Worm (Caenorhabditis elegans) whole organism, late embryonic: ENCODE data around the gene sdc-3.

Source experiments
- C38D4.7 ChIP-seq: fragments of 200-800 bp; sonication (Bioruptor generic); optimal IDR thresholded peaks from 2 replicates; lab custom pipeline; 2018; ENCODE audit warnings: mild to moderate bottlenecking, missing genetic modification characterization, moderate library complexity, missing compliant biosample characterization
- F13H6.1 ChIP-seq: sonication (generic microtip); optimal IDR thresholded peaks from 2 replicates; lab custom pipeline; 2016; ENCODE audit warnings: missing genetic modification characterization, missing compliant biosample characterization
- K09A11.1 ChIP-seq: sonication (generic microtip); optimal IDR thresholded peaks from 2 replicates; lab custom pipeline; 2017; ENCODE audit warnings: antibody characterized with exemption, mild to moderate bottlenecking, missing genetic modification characterization, missing compliant biosample characterization; ENCODE audit not compliant: insufficient read depth
- ahr-1 ChIP-seq: sonication (generic microtip); optimal IDR thresholded peaks from 2 replicates; lab custom pipeline; 2016; ENCODE audit warnings: missing genetic modification characterization, missing compliant biosample characterization
- ama-1 ChIP-seq: fragments of 150-350 bp; optimal IDR thresholded peaks from 2 replicates; lab custom pipeline; 2014
- ceh-14 ChIP-seq: sonication (generic microtip); optimal IDR thresholded peaks from 2 replicates; lab custom pipeline; 2016; ENCODE audit warnings: missing genotype, missing genetic modification characterization, missing compliant biosample characterization
- ceh-2 ChIP-seq: sonication (generic microtip); optimal IDR thresholded peaks from 2 replicates; lab custom pipeline; 2016; ENCODE audit warnings: missing genotype, missing genetic modification characterization, missing compliant biosample characterization
- ceh-22 ChIP-seq: sonication (generic microtip); optimal IDR thresholded peaks from 2 replicates; lab custom pipeline; 2017; ENCODE audit warnings: missing biosample characterization, missing genetic modification characterization
- ceh-24 ChIP-seq: sonication (generic microtip); optimal IDR thresholded peaks from 2 replicates; lab custom pipeline; 2016; ENCODE audit warnings: mild to moderate bottlenecking, missing genetic modification characterization, missing compliant biosample characterization
- ceh-30 ChIP-seq: fragments of 150-350 bp; optimal IDR thresholded peaks from 2 replicates; lab custom pipeline; 2014; ENCODE audit warnings: missing biosample characterization, missing genetic modification characterization
- ceh-31 ChIP-seq: sonication (generic microtip); optimal IDR thresholded peaks from 2 replicates; lab custom pipeline; 2016; ENCODE audit warnings: missing genetic modification characterization, missing compliant biosample characterization
- ceh-34 ChIP-seq: sonication (generic microtip); optimal IDR thresholded peaks from 2 replicates; lab custom pipeline; 2016; ENCODE audit warnings: mild to moderate bottlenecking, missing genetic modification characterization, missing compliant biosample characterization
- ceh-45 ChIP-seq: fragments of 200-800 bp; sonication (Bioruptor generic); IDR thresholded peaks from 2 replicates; pipeline ENCODE4 v1.3.6; 2022; ENCODE audit warnings: missing genetic modification reagents, missing genetic modification characterization, missing compliant biosample characterization
- ceh-48 ChIP-seq: sonication (generic microtip); optimal IDR thresholded peaks from 2 replicates; lab custom pipeline; 2016; ENCODE audit warnings: missing genetic modification characterization, inconsistent platforms, missing compliant biosample characterization
- ceh-9 ChIP-seq: sonication (generic microtip); optimal IDR thresholded peaks from 2 replicates; lab custom pipeline; 2016; ENCODE audit warnings: mild to moderate bottlenecking, missing genetic modification characterization, inconsistent platforms, missing compliant biosample characterization
- dmd-4 ChIP-seq: sonication (generic microtip); optimal IDR thresholded peaks from 2 replicates; lab custom pipeline; 2016; ENCODE audit warnings: borderline replicate concordance, missing genetic modification characterization, missing compliant biosample characterization
- dve-1 ChIP-seq: sonication (generic microtip); optimal IDR thresholded peaks from 2 replicates; lab custom pipeline; 2017; ENCODE audit warnings: antibody characterized with exemption, mild to moderate bottlenecking, missing genetic modification characterization, missing compliant biosample characterization
- elt-2 ChIP-seq: sonication (generic microtip); optimal IDR thresholded peaks from 2 replicates; lab custom pipeline; 2016; ENCODE audit warnings: missing genetic modification reagents, missing genetic modification characterization, missing compliant biosample characterization
- elt-4 ChIP-seq: sonication (generic microtip); optimal IDR thresholded peaks from 2 replicates; lab custom pipeline; 2016; ENCODE audit warnings: missing genetic modification characterization, missing compliant biosample characterization
- ets-4 ChIP-seq: sonication (generic microtip); optimal IDR thresholded peaks from 2 replicates; lab custom pipeline; 2016; ENCODE audit warnings: missing genetic modification characterization, missing compliant biosample characterization
- eyg-1 ChIP-seq: sonication (generic microtip); optimal IDR thresholded peaks from 2 replicates; lab custom pipeline; 2016; ENCODE audit warnings: missing genotype, missing genetic modification characterization, missing compliant biosample characterization
- fax-1 ChIP-seq: sonication (generic microtip); optimal IDR thresholded peaks from 2 replicates; lab custom pipeline; 2016; ENCODE audit warnings: missing genotype, missing genetic modification characterization, missing compliant biosample characterization
- fkh-10 ChIP-seq: fragments of 150-350 bp; optimal IDR thresholded peaks from 2 replicates; lab custom pipeline; 2014; ENCODE audit warnings: missing biosample characterization, missing genetic modification reagents, missing genetic modification characterization
- fkh-6 ChIP-seq: sonication (generic microtip); optimal IDR thresholded peaks from 2 replicates; lab custom pipeline; 2016; ENCODE audit warnings: missing genetic modification characterization, missing compliant biosample characterization
- hlh-13 ChIP-seq: fragments of 200-800 bp; sonication (Bioruptor generic); optimal IDR thresholded peaks from 2 replicates; lab custom pipeline; 2018; ENCODE audit warnings: mild to moderate bottlenecking, missing genetic modification characterization, missing compliant biosample characterization
- hlh-30 ChIP-seq: sonication (generic microtip); optimal IDR thresholded peaks from 2 replicates; lab custom pipeline; 2017; ENCODE audit warnings: antibody characterized with exemption, missing genetic modification characterization, missing compliant biosample characterization; ENCODE audit not compliant: insufficient read depth
- hlh-8 ChIP-seq: sonication (generic microtip); optimal IDR thresholded peaks from 2 replicates; lab custom pipeline; 2016; ENCODE audit warnings: missing genotype, missing genetic modification characterization, missing compliant biosample characterization
- madf-2 ChIP-seq: sonication (generic microtip); optimal IDR thresholded peaks from 2 replicates; lab custom pipeline; 2017; ENCODE audit warnings: missing genetic modification characterization, missing compliant biosample characterization
- mec-3 ChIP-seq: sonication (generic microtip); optimal IDR thresholded peaks from 2 replicates; lab custom pipeline; 2016; ENCODE audit warnings: borderline replicate concordance, missing genetic modification characterization, missing compliant biosample characterization
- nfya-1 ChIP-seq: sonication (generic microtip); optimal IDR thresholded peaks from 2 replicates; lab custom pipeline; 2017; ENCODE audit warnings: missing genetic modification characterization, mild to moderate bottlenecking, missing compliant biosample characterization, antibody characterized with exemption, moderate library complexity
- nhr-11 ChIP-seq: fragments of 150-350 bp; optimal IDR thresholded peaks from 2 replicates; lab custom pipeline; 2014; ENCODE audit warnings: missing biosample characterization, missing genetic modification characterization
- nhr-232 ChIP-seq: sonication (generic microtip); optimal IDR thresholded peaks from 2 replicates; lab custom pipeline; 2016; ENCODE audit warnings: missing genetic modification characterization, missing compliant biosample characterization
- npax-4 ChIP-seq: sonication (generic microtip); optimal IDR thresholded peaks from 2 replicates; lab custom pipeline; 2016; ENCODE audit warnings: missing genetic modification characterization, missing compliant biosample characterization
- odd-2 ChIP-seq: sonication (generic microtip); optimal IDR thresholded peaks from 2 replicates; lab custom pipeline; 2017; ENCODE audit warnings: antibody characterized with exemption, mild to moderate bottlenecking, missing genetic modification characterization, missing compliant biosample characterization
- pat-9 ChIP-seq: fragments of 200-800 bp; sonication (Bioruptor generic); optimal IDR thresholded peaks from 2 replicates; lab custom pipeline; 2018; ENCODE audit warnings: mild to moderate bottlenecking, missing genetic modification characterization, moderate library complexity, missing compliant biosample characterization
- pax-1 ChIP-seq: fragments of 150-350 bp; optimal IDR thresholded peaks from 2 replicates; lab custom pipeline; 2014; ENCODE audit warnings: missing biosample characterization, missing genetic modification characterization
- pha-4 ChIP-seq: fragments of 150-350 bp; optimal IDR thresholded peaks from 2 replicates; lab custom pipeline; 2018; ENCODE audit warnings: missing biosample characterization, missing genetic modification reagents, missing genetic modification characterization
- pros-1 ChIP-seq: fragments of 150-350 bp; optimal IDR thresholded peaks from 2 replicates; lab custom pipeline; 2014; ENCODE audit warnings: missing biosample characterization, missing genetic modification reagents, missing genetic modification characterization
- ref-2 ChIP-seq: sonication (generic microtip); optimal IDR thresholded peaks from 2 replicates; lab custom pipeline; 2016; ENCODE audit warnings: missing genetic modification characterization, missing compliant biosample characterization
- rnt-1 ChIP-seq: sonication (generic microtip); optimal IDR thresholded peaks from 2 replicates; lab custom pipeline; 2016; ENCODE audit warnings: missing genetic modification characterization, missing compliant biosample characterization
- sdc-2 ChIP-seq: sonication (generic microtip); optimal IDR thresholded peaks from 2 replicates; lab custom pipeline; 2016; ENCODE audit warnings: missing genotype, missing genetic modification characterization, missing compliant biosample characterization
- sox-4 ChIP-seq: sonication (generic microtip); optimal IDR thresholded peaks from 2 replicates; lab custom pipeline; 2017; ENCODE audit warnings: mild to moderate bottlenecking, missing genetic modification characterization, inconsistent platforms, missing compliant biosample characterization
- syd-9 ChIP-seq: sonication (generic microtip); optimal IDR thresholded peaks from 2 replicates; lab custom pipeline; 2016; ENCODE audit warnings: mild to moderate bottlenecking, missing genetic modification characterization, moderate library complexity, missing compliant biosample characterization
- tbx-2 ChIP-seq: sonication (generic microtip); optimal IDR thresholded peaks from 2 replicates; lab custom pipeline; 2016; ENCODE audit warnings: missing genetic modification characterization, missing compliant biosample characterization
- tbx-7 ChIP-seq: sonication (generic microtip); optimal IDR thresholded peaks from 2 replicates; lab custom pipeline; 2016; ENCODE audit warnings: missing genotype, missing genetic modification characterization, missing compliant biosample characterization
- unc-3 ChIP-seq, 2 experiments: fragments of 200-800 bp in 1 of 2; sonication (Bioruptor generic) in 1 of 2; sonication (generic microtip) in 1 of 2; conservative IDR thresholded peaks in 1 of 2; optimal IDR thresholded peaks in 1 of 2; 2 replicates each; pipeline versions ENCODE4 v1.3.6 to Lab custom; 2016 to 2022; ENCODE audit warnings: missing compliant biosample characterization in 2 of 2, missing genetic modification characterization in 2 of 2, missing genetic modification reagents in 1 of 2
- unc-42 ChIP-seq: sonication (generic microtip); optimal IDR thresholded peaks from 2 replicates; lab custom pipeline; 2016; ENCODE audit warnings: missing genotype, missing genetic modification characterization, missing compliant biosample characterization
- unc-55 ChIP-seq: sonication (generic microtip); optimal IDR thresholded peaks from 2 replicates; lab custom pipeline; 2017; ENCODE audit warnings: missing biosample characterization, missing genetic modification reagents, missing genetic modification characterization
- unc-86 ChIP-seq: sonication (generic microtip); optimal IDR thresholded peaks from 2 replicates; lab custom pipeline; 2016; ENCODE audit warnings: missing genetic modification characterization, missing compliant biosample characterization
- zip-5 ChIP-seq: sonication (generic microtip); optimal IDR thresholded peaks from 2 replicates; lab custom pipeline; 2016; ENCODE audit warnings: missing genetic modification characterization, missing compliant biosample characterization
- ztf-16 ChIP-seq: sonication (generic microtip); optimal IDR thresholded peaks from 2 replicates; lab custom pipeline; 2017; ENCODE audit warnings: missing genetic modification characterization, missing compliant biosample characterization

sdc-3 gene

DNA sequence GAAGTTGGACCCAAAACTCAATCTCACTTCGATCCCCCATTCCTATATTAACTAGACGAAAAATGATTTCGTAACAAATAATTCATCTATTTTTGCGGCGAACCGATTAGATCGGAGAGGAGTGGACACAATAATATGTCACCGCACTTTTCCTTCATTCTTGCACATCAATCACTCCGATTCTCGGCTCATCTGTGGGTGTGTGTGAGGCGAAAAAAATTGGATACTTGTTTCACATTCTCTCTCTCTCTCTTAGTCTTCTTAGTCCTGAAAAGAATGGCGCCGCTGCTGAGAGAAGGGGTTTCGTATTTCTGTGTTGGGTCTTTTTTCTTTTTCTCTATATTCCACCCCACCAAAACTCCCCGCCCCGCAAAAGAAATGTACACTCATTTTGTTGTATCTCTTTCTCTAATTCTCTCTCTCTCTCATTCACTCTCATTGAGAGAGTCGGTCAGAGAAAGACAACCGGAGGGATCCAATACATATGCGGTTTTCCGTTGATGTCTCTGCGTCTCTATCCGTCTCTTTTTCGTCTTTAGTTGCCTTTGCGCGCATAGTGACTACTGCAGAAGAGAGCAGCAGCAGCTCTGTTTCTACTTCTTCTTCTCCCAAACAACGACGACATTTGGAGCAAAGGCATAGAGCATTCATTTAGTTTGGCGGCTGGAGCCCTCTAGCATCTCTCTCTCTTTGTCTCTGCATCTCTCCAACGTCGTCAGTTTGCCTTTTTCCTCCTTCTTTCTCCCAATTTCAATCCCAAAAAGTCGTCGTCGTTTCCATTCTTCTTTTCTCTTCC, 23.2 kb upstream of the sdc-3 start, which contains the start of gene unc-76:
Gene unc-76, plus strand, starts transcription at position 746 of the 796 bp plus-strand sequence.
- TF ChIP-seq eyg-1 (tag; lab: Kevin White, UChicago): no peak
- TF ChIP-seq rnt-1: peak; percentile 89
- TF ChIP-seq tbx-7 (tag; lab: Kevin White, UChicago): no peak
- peak; percentile 90 for TF ChIP-seq unc-42 (tag; lab: Kevin White, UChicago)
- peak; percentile 52 for TF ChIP-seq ceh-48 (tag; lab: Kevin White, UChicago)
- TF ChIP-seq C38D4.7 (GFP tag; lab: Kevin White, UChicago): no peak
- TF ChIP-seq ceh-14 (tag; lab: Kevin White, UChicago): peak; percentile 74
- TF ChIP-seq hlh-8: peak; percentile 67
- TF ChIP-seq zip-5 (tag; lab: Kevin White, UChicago): no peak
- peak; percentile 55 for TF ChIP-seq ref-2
- TF ChIP-seq sdc-2 (tag; lab: Kevin White, UChicago): no peak
- peak; percentile 24 for TF ChIP-seq syd-9 (tag; lab: Kevin White, UChicago)
- TF ChIP-seq madf-2 (tag; lab: Kevin White, UChicago): no peak
- TF ChIP-seq ceh-9 (tag; lab: Kevin White, UChicago): no peak
- no peak for TF ChIP-seq unc-3 (GFP tag; conservative IDR thresholded peaks at IDR 0.05; lab: Robert Waterston, UW)
- peak; percentile 57 for TF ChIP-seq unc-3 (tag; optimal IDR thresholded peaks at IDR 0.05; lab: Kevin White, UChicago)
- peak; percentile 98 for TF ChIP-seq ceh-34
- TF ChIP-seq elt-2 (tag; lab: Kevin White, UChicago): no peak
- no peak for TF ChIP-seq elt-4 (tag; lab: Kevin White, UChicago)
- TF ChIP-seq mec-3 (tag; lab: Kevin White, UChicago): no peak
- TF ChIP-seq nhr-11: no peak
- no peak for TF ChIP-seq ama-1 (lab: Kevin White, UChicago)
- peak; percentile 52 for TF ChIP-seq F13H6.1 (tag; lab: Kevin White, UChicago)
- no peak for TF ChIP-seq ceh-24
- TF ChIP-seq odd-2 (tag; lab: Kevin White, UChicago): no peak
- TF ChIP-seq pat-9: no peak
- TF ChIP-seq npax-4: no peak
- peak; percentile 84 for TF ChIP-seq tbx-2 (tag; lab: Kevin White, UChicago)
- TF ChIP-seq ceh-22 (tag; lab: Kevin White, UChicago): no peak
- no peak for TF ChIP-seq ahr-1 (tag; lab: Kevin White, UChicago)
- no peak for TF ChIP-seq fkh-10 (GFP tag; lab: Kevin White, UChicago)
- TF ChIP-seq ceh-31 (tag; lab: Kevin White, UChicago): peak; percentile 92
- no peak for TF ChIP-seq ceh-45 (GFP tag; lab: Robert Waterston, UW)
- TF ChIP-seq dve-1: peak; percentile 92
- TF ChIP-seq dmd-4 (tag; lab: Kevin White, UChicago): no peak
- TF ChIP-seq fax-1 (tag; lab: Kevin White, UChicago): peak; percentile 32
- no peak for TF ChIP-seq ztf-16 (tag; lab: Kevin White, UChicago)
- TF ChIP-seq fkh-6 (tag; lab: Kevin White, UChicago): peak; percentile 6
- peak; percentile 3 for TF ChIP-seq K09A11.1 (tag; lab: Kevin White, UChicago)
- TF ChIP-seq ceh-30 (tag; lab: Kevin White, UChicago): no peak
- peak; percentile 73 for TF ChIP-seq pros-1 (tag; lab: Kevin White, UChicago)
- TF ChIP-seq ets-4: no peak
- TF ChIP-seq hlh-30 (tag; lab: Kevin White, UChicago): peak; percentile 28
- TF ChIP-seq nhr-232 (tag; lab: Kevin White, UChicago): no peak
- TF ChIP-seq unc-55 (GFP tag; lab: Kevin White, UChicago): peak; percentile 89
- TF ChIP-seq pax-1 (tag; lab: Kevin White, UChicago): peak; percentile 58
- TF ChIP-seq ceh-2: peak; percentile 60
- peak; percentile 18 for TF ChIP-seq unc-86 (tag; lab: Kevin White, UChicago)
- peak; percentile 89 for TF ChIP-seq nfya-1 (tag; lab: Kevin White, UChicago)
- no peak for TF ChIP-seq pha-4 (tag; lab: Kevin White, UChicago)
- no peak for TF ChIP-seq sox-4 (tag; lab: Kevin White, UChicago)
- no peak for TF ChIP-seq hlh-13 (GFP tag; lab: Kevin White, UChicago)
